Fruit fly (Drosophila melanogaster): ENCODE results near the gene CG3987.

The CG3987 gene

dm6 chr3R:15147038-15147744 lies 7.4 kb downstream of the CG3987 start, which contains the start of gene Glys:
Glys (minus strand) TSS chr3R:15147531.
- TF ChIP-seq gl (tag; optimal IDR thresholded peaks at IDR 0.05) = peak; percentile 78
- TF ChIP-seq Ets98B (GFP tag; IDR thresholded peaks at IDR 0.05) = peak; percentile 81
- TF ChIP-seq EcR (GFP tag; optimal IDR thresholded peaks at IDR 0.05) = peak; percentile 20
- no peak for TF ChIP-seq D1 (tag; optimal IDR thresholded peaks at IDR 0.05)
- peak; percentile 87 for TF ChIP-seq CG12605 (GFP tag; IDR thresholded peaks at IDR 0.05)
- peak; percentile 45 for TF ChIP-seq CG15710 (tag; optimal IDR thresholded peaks at IDR 0.05)
- peak; percentile 73 for TF ChIP-seq Pif1B (GFP tag; optimal IDR thresholded peaks at IDR 0.05)
- peak; percentile 57 for TF ChIP-seq Snoo (tag; optimal IDR thresholded peaks at IDR 0.05)
- peak; percentile 73; the same call in 1 of the 2 replicates for TF ChIP-seq CG32121 (GFP tag; IDR thresholded peaks at IDR 0.05)
- peak; percentile 63 for TF ChIP-seq CG34367 (tag; optimal IDR thresholded peaks at IDR 0.05)
- peak; percentile 63 for TF ChIP-seq CG8301 (tag; optimal IDR thresholded peaks at IDR 0.05)
- TF ChIP-seq CG4496 (GFP tag; IDR thresholded peaks at IDR 0.05) = peak; percentile 84
- no peak for TF ChIP-seq CG9948 (tag; optimal IDR thresholded peaks at IDR 0.05)
- no peak for TF ChIP-seq rn (GFP tag; IDR thresholded peaks at IDR 0.05)
- TF ChIP-seq CG13204 (GFP tag; optimal IDR thresholded peaks at IDR 0.05) = no peak
- TF ChIP-seq Pif1A (GFP tag; optimal IDR thresholded peaks at IDR 0.05) = peak; percentile 80
- TF ChIP-seq CG17806 (tag; optimal IDR thresholded peaks at IDR 0.05) = peak; percentile 44
- no peak for TF ChIP-seq CG10348 (GFP tag; IDR thresholded peaks at IDR 0.05)
- TF ChIP-seq CG14655 (GFP tag; optimal IDR thresholded peaks at IDR 0.05) = peak; percentile 67
- TF ChIP-seq CG8159 (tag; optimal IDR thresholded peaks at IDR 0.05) = peak; percentile 53
- peak; percentile 84 for TF ChIP-seq fd96Ca (GFP tag; IDR thresholded peaks at IDR 0.05)

DNA sequence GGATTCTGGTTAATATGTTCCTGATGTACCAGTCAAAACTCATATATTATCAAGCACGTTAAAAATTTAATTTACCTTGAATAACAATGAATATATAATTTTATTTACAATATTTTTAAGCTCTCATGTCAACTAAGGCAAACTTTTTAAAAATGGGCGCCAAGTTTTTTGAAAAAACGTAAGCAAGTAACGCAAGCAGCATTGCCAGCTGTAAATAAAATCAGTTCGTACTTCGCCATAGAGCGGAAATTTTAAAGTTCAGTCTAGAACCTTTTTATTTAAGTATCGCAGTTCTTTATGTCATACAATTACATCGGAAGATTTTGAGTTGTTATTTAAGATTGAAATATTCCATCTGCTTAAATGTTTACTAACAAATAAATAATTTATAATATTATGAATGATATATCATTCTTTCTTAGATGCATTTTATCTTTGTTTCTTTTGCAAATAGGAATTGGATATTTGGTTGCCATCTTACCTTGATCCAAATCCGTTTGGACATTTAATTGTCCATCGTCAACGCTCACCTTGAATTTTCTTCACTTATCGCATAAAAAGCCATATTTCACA lies 8.2 kb downstream of the CG3987 start:
- TF ChIP-seq CG8301 (tag; optimal IDR thresholded peaks at IDR 0.05) (no peak), D1 (tag; optimal IDR thresholded peaks at IDR 0.05) (no peak), CG32121 (GFP tag; IDR thresholded peaks at IDR 0.05) (no peak), fd96Ca (GFP tag; IDR thresholded peaks at IDR 0.05) (no peak)

DNA sequence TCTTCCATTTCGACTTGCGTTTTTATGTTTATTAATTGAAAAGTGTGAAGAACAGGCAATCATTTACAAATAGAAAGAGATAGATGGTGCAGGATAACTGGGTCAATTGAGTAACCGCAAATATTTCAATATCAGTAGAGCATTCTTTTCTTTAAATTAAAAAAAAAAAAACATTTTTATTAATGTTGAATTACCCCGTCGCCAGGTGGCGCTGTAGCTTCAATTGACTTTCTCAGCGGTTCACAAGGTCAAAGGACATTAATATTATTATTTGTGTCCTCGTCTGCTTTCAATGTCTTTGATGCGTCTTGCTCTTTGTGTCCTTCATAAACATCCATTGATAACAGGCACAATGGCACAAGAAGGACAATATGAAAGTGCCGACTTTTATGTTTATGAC lies 8.8 kb downstream of the CG3987 start:
- TF ChIP-seq fd96Ca (GFP tag; IDR thresholded peaks at IDR 0.05) = no peak
- TF ChIP-seq CG4496 (GFP tag; IDR thresholded peaks at IDR 0.05) = no peak
- no peak for TF ChIP-seq Snoo (tag; optimal IDR thresholded peaks at IDR 0.05)
- no peak for TF ChIP-seq CG14655 (GFP tag; optimal IDR thresholded peaks at IDR 0.05)
- no peak for TF ChIP-seq CG17806 (tag; optimal IDR thresholded peaks at IDR 0.05)
- no peak for TF ChIP-seq CG13204 (GFP tag; optimal IDR thresholded peaks at IDR 0.05)

DNA sequence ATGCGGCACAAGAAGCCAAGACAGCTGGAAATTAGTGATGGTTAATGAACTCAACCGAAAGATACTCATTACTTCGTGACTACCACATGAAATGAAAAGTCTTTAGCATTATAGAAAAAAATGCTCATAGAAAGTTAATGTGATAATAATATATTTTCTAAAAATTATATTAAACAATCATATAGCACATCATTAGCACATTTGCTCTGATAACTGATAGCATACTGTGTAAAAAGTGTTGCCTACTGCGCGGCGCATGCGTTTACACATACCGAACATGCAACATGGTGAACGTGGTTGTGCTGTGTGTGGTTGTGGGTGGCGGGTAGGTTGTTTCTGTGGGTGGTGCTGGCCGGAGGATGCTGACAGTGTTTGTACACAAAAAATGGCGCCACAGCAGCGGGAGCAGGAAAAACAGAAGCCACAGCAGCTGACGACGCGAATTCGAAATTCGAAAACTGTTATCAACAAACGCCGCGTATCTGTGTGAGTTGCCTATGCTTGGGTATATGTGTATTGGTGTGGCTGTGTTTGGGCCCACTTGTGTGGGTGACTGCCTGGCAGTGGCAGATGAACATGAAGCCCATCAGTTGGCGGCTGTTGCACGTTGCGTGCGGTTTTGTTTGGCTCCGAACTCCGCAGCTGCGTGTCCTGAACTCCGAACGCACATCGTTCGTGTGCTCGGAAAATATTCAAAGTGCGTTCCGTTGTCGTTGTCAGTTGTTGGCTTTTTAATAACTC lies 10.2 kb downstream of the CG3987 start, which contains the start of gene Gyc88E:
TSS of gene Gyc88E (plus strand) at position 604 of the 741 bp plus-strand sequence.
- TF ChIP-seq CG4496 (GFP tag; IDR thresholded peaks at IDR 0.05) (peak; percentile 61; the same call in 1 of the 3 replicates), EcR (GFP tag; optimal IDR thresholded peaks at IDR 0.05) (no peak), CG15710 (tag; optimal IDR thresholded peaks at IDR 0.05) (no peak), rn (GFP tag; IDR thresholded peaks at IDR 0.05) (no peak), Ets98B (GFP tag; IDR thresholded peaks at IDR 0.05) (peak; percentile 32; the same call in 1 of the 2 replicates)

DNA sequence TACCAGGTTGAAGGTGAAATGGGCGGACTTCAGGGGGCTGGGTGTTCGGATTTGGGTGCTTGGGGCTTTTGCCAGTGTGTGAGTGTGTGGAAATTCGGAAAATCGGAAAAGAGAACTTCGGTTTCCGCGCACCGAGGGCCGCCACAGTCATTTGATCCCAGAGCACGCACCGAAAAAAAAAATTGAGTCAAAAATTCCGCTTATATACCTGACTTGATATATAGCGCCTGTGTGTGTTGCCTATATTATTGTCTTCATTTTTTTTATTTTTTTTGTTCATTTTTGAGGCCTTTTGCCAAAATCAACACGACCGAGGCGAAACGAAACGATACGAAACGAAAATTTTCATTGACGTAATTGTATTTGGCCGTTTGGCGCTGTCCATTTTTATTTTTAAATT lies 37.5 kb downstream of the CG3987 start:
- 0 out of 2 replicates have a peak, but pooled peaks have one; percentile 28 for TF ChIP-seq CG32121 (GFP tag; IDR thresholded peaks at IDR 0.05)
- TF ChIP-seq Snoo (tag; optimal IDR thresholded peaks at IDR 0.05) = no peak
- no peak for TF ChIP-seq D1 (tag; optimal IDR thresholded peaks at IDR 0.05)

- no peak for TF ChIP-seq Snoo (tag; optimal IDR thresholded peaks at IDR 0.05)
- TF ChIP-seq CG34367 (tag; optimal IDR thresholded peaks at IDR 0.05) = no peak
- no peak for TF ChIP-seq CG13204 (GFP tag; optimal IDR thresholded peaks at IDR 0.05)
- TF ChIP-seq EcR (GFP tag; optimal IDR thresholded peaks at IDR 0.05) = no peak
- no peak for TF ChIP-seq CG10348 (GFP tag; IDR thresholded peaks at IDR 0.05)
- TF ChIP-seq CG32121 (GFP tag; IDR thresholded peaks at IDR 0.05) = no peak
- TF ChIP-seq Pif1B (GFP tag; optimal IDR thresholded peaks at IDR 0.05) = no peak
- TF ChIP-seq CG12605 (GFP tag; IDR thresholded peaks at IDR 0.05) = no peak
- no peak for TF ChIP-seq CG15710 (tag; optimal IDR thresholded peaks at IDR 0.05)
- no peak for TF ChIP-seq CG9948 (tag; optimal IDR thresholded peaks at IDR 0.05)
- TF ChIP-seq Pif1A (GFP tag; optimal IDR thresholded peaks at IDR 0.05) = no peak
- TF ChIP-seq CG17806 (tag; optimal IDR thresholded peaks at IDR 0.05) = no peak
- TF ChIP-seq D1 (tag; optimal IDR thresholded peaks at IDR 0.05) = no peak
- TF ChIP-seq CG4496 (GFP tag; IDR thresholded peaks at IDR 0.05) = no peak
- TF ChIP-seq CG8159 (tag; optimal IDR thresholded peaks at IDR 0.05) = no peak
- TF ChIP-seq CG8301 (tag; optimal IDR thresholded peaks at IDR 0.05) = no peak
- no peak for TF ChIP-seq CG14655 (GFP tag; optimal IDR thresholded peaks at IDR 0.05)
- TF ChIP-seq fd96Ca (GFP tag; IDR thresholded peaks at IDR 0.05) = no peak
- TF ChIP-seq gl (tag; optimal IDR thresholded peaks at IDR 0.05) = no peak
- no peak for TF ChIP-seq rn (GFP tag; IDR thresholded peaks at IDR 0.05)
Measured at dm6 chr3R:15181467-15181866, 41.7 kb downstream of the CG3987 start, which contains the start of gene Mf. Mf (minus strand) TSS chr3R:15181510.
